Fruit fly (Drosophila melanogaster): ENCODE results near the gene CG18641.
A peak's percentile ranks its signal among the peaks of the same experiment; 100 is the strongest.

Gene CG18641

dm6 chr2L:2420490-2420889 is 5.4 kb upstream of the CG18641 start, which contains the start of gene CG9886 (continued):
- TF ChIP-seq exex (tag; optimal IDR thresholded peaks at IDR 0.05) (peak; percentile 10), CG9437 (GFP tag; optimal IDR thresholded peaks at IDR 0.05) (peak; percentile 21), CG32767 (GFP tag; IDR thresholded peaks at IDR 0.05) (peak; percentile 54; the same call in 1 of the 2 replicates), CG3281 (GFP tag; optimal IDR thresholded peaks at IDR 0.05) (peak; percentile 52), lilli (GFP tag; optimal IDR thresholded peaks at IDR 0.05) (peak; percentile 67), CG10267 (tag; optimal IDR thresholded peaks at IDR 0.05) (peak; percentile 73), esg (GFP tag; conservative IDR thresholded peaks at IDR 0.05) (peak; percentile 38; the same call in 1 of the 2 replicates), Hr39 (optimal IDR thresholded peaks at IDR 0.05) (no peak), tap (tag; optimal IDR thresholded peaks at IDR 0.05) (peak; percentile 68), CG10209 (GFP tag; optimal IDR thresholded peaks at IDR 0.05) (peak; percentile 53), CrebB (tag; optimal IDR thresholded peaks at IDR 0.05) (no peak), Hsf (GFP tag; optimal IDR thresholded peaks at IDR 0.05) (peak; percentile 56), Ptx1 (GFP tag; IDR thresholded peaks at IDR 0.05) (peak; percentile 56), CG5245 (GFP tag; optimal IDR thresholded peaks at IDR 0.05) (peak; percentile 26), CG9932 (GFP tag; IDR thresholded peaks at IDR 0.05) (peak; percentile 61; the same call in 1 of the 2 replicates), knrl (GFP tag; IDR thresholded peaks at IDR 0.05; ENCODE audit: partially characterized antibody) (peak; percentile 26; the same call in 1 of the 3 replicates), Oli (tag; optimal IDR thresholded peaks at IDR 0.05) (peak; percentile 62), CG6765 (GFP tag; optimal IDR thresholded peaks at IDR 0.05) (peak; percentile 41), CG14014 (GFP tag; IDR thresholded peaks at IDR 0.05) (peak; percentile 60), B-H1 (GFP tag; IDR thresholded peaks at IDR 0.05) (peak; percentile 12; the same call in 1 of the 3 replicates), CG10654 (GFP tag; optimal IDR thresholded peaks at IDR 0.05) (peak; percentile 41), br (optimal IDR thresholded peaks at IDR 0.05) (no peak), Scr (GFP tag; IDR thresholded peaks at IDR 0.05; ENCODE audit: partially characterized antibody) (no peak), Hmr (GFP tag; optimal IDR thresholded peaks at IDR 0.05) (peak; percentile 55), CG18011 (GFP tag; optimal IDR thresholded peaks at IDR 0.05) (peak; percentile 98), aop (GFP tag; IDR thresholded peaks at IDR 0.05) (no peak), CG8290 (GFP tag; optimal IDR thresholded peaks at IDR 0.05) (peak; percentile 23), CG8290 (tag; optimal IDR thresholded peaks at IDR 0.05) (no peak), ap (GFP tag; IDR thresholded peaks at IDR 0.05) (0 out of 2 replicates have a peak, but pooled peaks have one; percentile 22), so (GFP tag; IDR thresholded peaks at IDR 0.05) (no peak), C15 (GFP tag; IDR thresholded peaks at IDR 0.05) (no peak), Sox100B (GFP tag; optimal IDR thresholded peaks at IDR 0.05) (peak; percentile 39), CG32532 (GFP tag; IDR thresholded peaks at IDR 0.05) (peak; percentile 70), BEAF-32 (GFP tag; optimal IDR thresholded peaks at IDR 0.05) (peak; percentile 21), fru (optimal IDR thresholded peaks at IDR 0.05) (no peak), CG3065 (GFP tag; optimal IDR thresholded peaks at IDR 0.05) (peak; percentile 35), ind (GFP tag; optimal IDR thresholded peaks at IDR 0.05) (peak; percentile 49), CG2712 (tag; optimal IDR thresholded peaks at IDR 0.05) (peak; percentile 85), CG16815 (GFP tag; optimal IDR thresholded peaks at IDR 0.05) (peak; percentile 20), CG11504 (tag; optimal IDR thresholded peaks at IDR 0.05) (peak; percentile 81), Xrp1 (GFP tag; IDR thresholded peaks at IDR 0.05) (peak; percentile 82), croc (GFP tag; conservative IDR thresholded peaks at IDR 0.05) (peak; percentile 43; the same call in 2 of the 3 replicates), Dad (GFP tag; optimal IDR thresholded peaks at IDR 0.05) (no peak), Jarid2 (GFP tag; optimal IDR thresholded peaks at IDR 0.05) (peak; percentile 40), tio (GFP tag; optimal IDR thresholded peaks at IDR 0.05) (peak; percentile 21), kay (GFP tag; optimal IDR thresholded peaks at IDR 0.05) (peak; percentile 42), CG6683 (GFP tag; optimal IDR thresholded peaks at IDR 0.05) (peak; percentile 5), tgo (GFP tag; IDR thresholded peaks at IDR 0.05) (peak; percentile 54; the same call in 1 of the 3 replicates), CG9727 (GFP tag; optimal IDR thresholded peaks at IDR 0.05) (peak; percentile 66), CG12104 (GFP tag; optimal IDR thresholded peaks at IDR 0.05) (peak; percentile 29), Opbp (GFP tag; IDR thresholded peaks at IDR 0.05; ENCODE audit: partially characterized antibody) (no peak), CG10147 (GFP tag; optimal IDR thresholded peaks at IDR 0.05) (peak; percentile 66)

Measured in whole organism, embryonic.